Worm (Caenorhabditis elegans): ENCODE data around the gene Y39G8B.2.

Gene Y39G8B.2

DNA sequence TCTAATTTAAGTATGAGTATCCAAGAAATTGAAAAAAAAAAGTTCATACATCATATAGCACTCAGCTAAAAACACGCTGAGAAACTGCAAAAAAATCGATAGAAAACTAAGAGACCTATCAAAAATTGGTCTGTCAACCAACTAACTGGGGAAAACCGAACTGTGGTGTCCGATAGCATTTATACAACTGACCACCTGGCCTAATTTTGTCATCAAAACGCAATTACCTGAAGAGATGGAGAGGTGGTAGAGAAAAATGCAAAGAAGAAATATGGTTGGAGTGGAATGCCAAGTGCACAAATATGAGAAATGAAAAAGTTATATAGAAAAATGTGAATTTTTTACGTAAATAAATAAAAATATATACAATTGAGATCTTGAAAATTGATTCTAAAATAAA is 2.5 kb downstream of the Y39G8B.2 start, which contains the start of gene Y39G8B.1 (continued):
- TF ChIP-seq cey-2 (tag; optimal IDR thresholded peaks at IDR 0.05; ENCODE audit: borderline replicate concordance, insufficient read depth) (no peak), dmd-6 (GFP tag; IDR thresholded peaks at IDR 0.05) (0 out of 2 replicates have a peak, but pooled peaks have one; percentile 19), F37D6.2 (tag; optimal IDR thresholded peaks at IDR 0.05) (no peak), F10B5.3 (tag; optimal IDR thresholded peaks at IDR 0.05) (no peak), ceh-28 (tag; optimal IDR thresholded peaks at IDR 0.05) (no peak), sdz-12 (GFP tag; optimal IDR thresholded peaks at IDR 0.05) (no peak), dpl-1 (GFP tag; optimal IDR thresholded peaks at IDR 0.05) (peak; percentile 7), mes-2 (tag; optimal IDR thresholded peaks at IDR 0.05; ENCODE audit: poor library complexity, severe bottlenecking) (peak; percentile 36), nhr-41 (GFP tag; IDR thresholded peaks at IDR 0.05) (no peak), ztf-11 (tag; optimal IDR thresholded peaks at IDR 0.05) (no peak), lin-39 (tag; optimal IDR thresholded peaks at IDR 0.05) (no peak), Y5F2A.4 (GFP tag; optimal IDR thresholded peaks at IDR 0.05) (no peak), T26A8.4 (GFP tag; IDR thresholded peaks at IDR 0.05) (no peak), madf-9 (GFP tag; conservative IDR thresholded peaks at IDR 0.05) (no peak), php-3 (GFP tag; IDR thresholded peaks at IDR 0.05) (no peak), snpc-4 (tag; optimal IDR thresholded peaks at IDR 0.05) (no peak), T20F7.1 (GFP tag; optimal IDR thresholded peaks at IDR 0.05) (no peak), zip-2 (tag; optimal IDR thresholded peaks at IDR 0.05) (no peak), dmd-8 (GFP tag; IDR thresholded peaks at IDR 0.05) (no peak), mdl-1 (tag; optimal IDR thresholded peaks at IDR 0.05) (peak in 1 of 2 experiments; percentile 29), spr-1 (tag; optimal IDR thresholded peaks at IDR 0.05) (no peak), zip-11 (GFP tag; IDR thresholded peaks at IDR 0.05) (no peak), mep-1 (tag; optimal IDR thresholded peaks at IDR 0.05) (peak; percentile 32), nhr-48 (tag; optimal IDR thresholded peaks at IDR 0.05) (no peak), daf-19 (GFP tag; conservative IDR thresholded peaks at IDR 0.05) (no peak), set-16 (GFP tag; IDR thresholded peaks at IDR 0.05) (no peak), jun-1 (tag; optimal IDR thresholded peaks at IDR 0.05) (no peak), mxl-3 (GFP tag; optimal IDR thresholded peaks at IDR 0.05) (peak; percentile 17), nhr-10 (tag; optimal IDR thresholded peaks at IDR 0.05) (no peak), lin-15B (tag; optimal IDR thresholded peaks at IDR 0.05) (no peak)

DNA sequence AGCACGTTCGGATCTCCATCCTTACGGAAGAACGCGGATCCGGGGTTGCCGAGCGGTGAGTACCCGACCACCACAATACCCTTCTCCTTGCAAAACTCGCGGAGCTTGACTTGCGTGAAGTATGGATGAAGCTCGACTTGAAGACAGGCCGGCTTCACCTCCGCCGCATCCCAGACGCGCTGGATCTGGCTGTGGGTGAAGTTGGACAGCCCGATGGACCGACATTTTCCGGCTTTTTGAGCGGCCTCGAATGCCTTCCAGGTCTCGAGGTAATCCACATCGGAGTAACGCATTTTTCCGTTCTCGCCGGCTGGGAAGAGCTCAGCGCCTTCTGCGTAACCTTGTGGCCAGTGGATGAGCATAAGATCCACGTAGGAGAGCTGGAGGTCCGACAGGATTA is 3.8 kb downstream of the Y39G8B.2 start:
- TF ChIP-seq nhr-42 (GFP tag; IDR thresholded peaks at IDR 0.05) (peak; percentile 54), F49E8.2 (tag; optimal IDR thresholded peaks at IDR 0.05; ENCODE audit: borderline replicate concordance) (no peak), snpc-1.2 (GFP tag; IDR thresholded peaks at IDR 0.05) (no peak), lin-1 (GFP tag; IDR thresholded peaks at IDR 0.05) (no peak), nhr-111 (GFP tag; optimal IDR thresholded peaks at IDR 0.05) (no peak), egl-43 (GFP tag; IDR thresholded peaks at IDR 0.05) (0 out of 2 replicates have a peak, but pooled peaks have one; percentile 32), spr-1 (tag; optimal IDR thresholded peaks at IDR 0.05) (no peak), F37D6.2 (tag; optimal IDR thresholded peaks at IDR 0.05) (no peak), duxl-1 (tag; optimal IDR thresholded peaks at IDR 0.05; ENCODE audit: poor library complexity) (no peak), set-16 (GFP tag; IDR thresholded peaks at IDR 0.05) (peak; percentile 82), tag-97 (GFP tag; IDR thresholded peaks at IDR 0.05) (no peak), lin-13 (GFP tag; optimal IDR thresholded peaks at IDR 0.05) (no peak), sdz-12 (GFP tag; optimal IDR thresholded peaks at IDR 0.05) (no peak), aha-1 (tag) (peak; percentile 87), mxl-3 (GFP tag; optimal IDR thresholded peaks at IDR 0.05) (no peak), zip-2 (tag; optimal IDR thresholded peaks at IDR 0.05) (no peak)
